Fruit fly (Drosophila melanogaster): ENCODE measurements around the gene CG10163.
A peak's percentile ranks its signal among the peaks of the same experiment; 100 is the strongest.

Gene CG10163

dm6 chr3L:6234035-6234434, 24.5 kb downstream of the CG10163 start, which contains the start of gene CG42714 (continued):
- no peak for TF ChIP-seq CG7745 (tag; optimal IDR thresholded peaks at IDR 0.05)

- TF ChIP-seq Doc2 (GFP tag; IDR thresholded peaks at IDR 0.05) (no peak), sens (GFP tag) (no peak), CG16863 (GFP tag; optimal IDR thresholded peaks at IDR 0.05) (no peak), pita (GFP tag; optimal IDR thresholded peaks at IDR 0.05) (no peak), CG13894 (tag; optimal IDR thresholded peaks at IDR 0.05) (no peak), CG2116 (GFP tag; optimal IDR thresholded peaks at IDR 0.05) (no peak), ERR (GFP tag; optimal IDR thresholded peaks at IDR 0.05) (no peak), CG1603 (tag; optimal IDR thresholded peaks at IDR 0.05) (no peak), sima (GFP tag; optimal IDR thresholded peaks at IDR 0.05) (no peak), CTCF (GFP tag; optimal IDR thresholded peaks at IDR 0.05) (no peak), nerfin-1 (tag; optimal IDR thresholded peaks at IDR 0.05) (no peak), Bdp1 (GFP tag; optimal IDR thresholded peaks at IDR 0.05) (no peak), CG11456 (GFP tag; IDR thresholded peaks at IDR 0.05) (no peak), Opbp (GFP tag; IDR thresholded peaks at IDR 0.05; ENCODE audit: partially characterized antibody) (no peak)
Observed at dm6 chr3L:6233281-6233680, 25.3 kb downstream of the CG10163 start, which contains the start of gene BG642312. Gene BG642312, minus strand, starts transcription at chr3L:6233381.

DNA sequence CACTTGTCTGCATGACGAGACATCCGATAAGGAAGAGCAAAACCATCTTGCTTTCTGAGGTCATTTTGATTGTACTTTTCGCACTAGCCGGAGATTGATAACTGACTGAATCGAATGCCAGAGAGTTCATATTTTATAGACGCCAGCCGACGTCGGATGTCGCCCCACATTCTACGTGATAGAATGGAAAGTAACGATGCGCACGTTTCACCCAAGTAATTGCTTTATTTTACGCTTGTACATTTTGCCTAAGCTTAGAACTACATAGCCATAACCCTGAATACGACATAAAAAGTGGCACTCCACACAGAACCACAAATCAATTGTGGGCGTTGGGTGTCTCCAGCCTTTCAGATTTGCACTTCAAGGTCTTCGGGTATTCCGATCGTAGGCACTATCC, 26.3 kb downstream of the CG10163 start, which contains the start of gene CG13299:
TSS of gene CG13299 (minus strand) at position 101 of the 400 bp plus-strand sequence.
- TF ChIP-seq ato (GFP tag; IDR thresholded peaks at IDR 0.05; ENCODE audit: partially characterized antibody) (no peak), gcm (GFP tag; optimal IDR thresholded peaks at IDR 0.05) (no peak), Poxn (GFP tag; IDR thresholded peaks at IDR 0.05) (no peak), oc (tag; optimal IDR thresholded peaks at IDR 0.05) (no peak), CG15479 (GFP tag; optimal IDR thresholded peaks at IDR 0.05) (no peak), CG17568 (GFP tag; optimal IDR thresholded peaks at IDR 0.05) (no peak), tgo (GFP tag; IDR thresholded peaks at IDR 0.05) (no peak)

DNA sequence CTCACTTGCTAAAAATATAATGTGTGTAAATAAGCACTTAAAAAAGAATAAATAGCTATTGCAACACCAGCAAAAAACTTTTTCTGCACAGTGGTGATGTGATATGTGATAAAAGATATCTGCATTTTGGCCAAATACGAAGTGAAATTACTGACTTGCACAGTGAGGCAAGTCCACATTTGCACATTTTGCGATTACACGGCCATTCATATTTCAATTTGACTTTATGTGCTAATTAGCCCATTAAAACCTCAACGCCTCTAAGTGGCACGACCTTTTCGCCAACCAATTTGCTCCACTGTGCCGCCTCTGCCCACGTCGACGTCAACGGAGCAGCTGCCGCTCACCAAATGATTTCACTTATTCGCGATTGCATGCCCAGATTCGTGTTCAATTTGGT, 38.4 kb downstream of the CG10163 start, which contains the start of gene CG33946:
TSS of gene CG33946 (plus strand) at position 392 of the 400 bp plus-strand sequence.
- peak; percentile 30 for TF ChIP-seq Atf-2 (GFP tag; optimal IDR thresholded peaks at IDR 0.05)
- no peak for TF ChIP-seq dati (GFP tag; IDR thresholded peaks at IDR 0.05)
- peak; percentile 6 for TF ChIP-seq pum (GFP tag; optimal IDR thresholded peaks at IDR 0.05)
- no peak for TF ChIP-seq ewg (GFP tag; optimal IDR thresholded peaks at IDR 0.05)
- TF ChIP-seq lbe (GFP tag; optimal IDR thresholded peaks at IDR 0.05): no peak
- TF ChIP-seq row (GFP tag; IDR thresholded peaks at IDR 0.05): peak; percentile 53
- 0 out of 2 replicates have a peak, but pooled peaks have one; percentile 8 for TF ChIP-seq Awh (GFP tag; IDR thresholded peaks at IDR 0.05)
- peak; percentile 53 for TF ChIP-seq Ada2b (GFP tag; IDR thresholded peaks at IDR 0.05)
- TF ChIP-seq CG10209 (GFP tag; optimal IDR thresholded peaks at IDR 0.05): no peak
- no peak for TF ChIP-seq sna (GFP tag; IDR thresholded peaks at IDR 0.05; ENCODE audit: partially characterized antibody)
- no peak for TF ChIP-seq schlank (tag; optimal IDR thresholded peaks at IDR 0.05)
- peak; percentile 16 for TF ChIP-seq Adf1 (GFP tag; IDR thresholded peaks at IDR 0.05)
- TF ChIP-seq salm (tag; optimal IDR thresholded peaks at IDR 0.05): no peak
- peak; percentile 5 for TF ChIP-seq mam (GFP tag; optimal IDR thresholded peaks at IDR 0.05)
- no peak for TF ChIP-seq Abd-B (GFP tag; optimal IDR thresholded peaks at IDR 0.05)
- peak; percentile 26; the same call in 1 of the 2 replicates for TF ChIP-seq CG32772 (GFP tag; IDR thresholded peaks at IDR 0.05)
- no peak for TF ChIP-seq Poxn (GFP tag; IDR thresholded peaks at IDR 0.05)
- TF ChIP-seq CG3726 (GFP tag; IDR thresholded peaks at IDR 0.05): no peak
- TF ChIP-seq CG12391 (tag; optimal IDR thresholded peaks at IDR 0.05): no peak
- TF ChIP-seq Sry-δ (GFP tag; optimal IDR thresholded peaks at IDR 0.05): no peak
- peak; percentile 43 for TF ChIP-seq phol (tag; optimal IDR thresholded peaks at IDR 0.05)
- no peak for TF ChIP-seq Scr (GFP tag; IDR thresholded peaks at IDR 0.05; ENCODE audit: partially characterized antibody)
- peak; percentile 16 for TF ChIP-seq CG30403 (GFP tag; optimal IDR thresholded peaks at IDR 0.05)
- TF ChIP-seq lov (optimal IDR thresholded peaks at IDR 0.05): no peak
- no peak for TF ChIP-seq lov (GFP tag; IDR thresholded peaks at IDR 0.05)
- TF ChIP-seq kah (GFP tag; optimal IDR thresholded peaks at IDR 0.05): no peak
- no peak for TF ChIP-seq E2f2 (GFP tag; IDR thresholded peaks at IDR 0.05)
